Worm (Caenorhabditis elegans): ENCODE data around the gene T09F5.2.

Gene T09F5.2

ce11 chrV:15143798-15144197 lies 7.0 kb upstream of the T09F5.2 start, which contains the start of gene K08F9.4 (continued):
- no peak for TF ChIP-seq ama-1 (optimal IDR thresholded peaks at IDR 0.05)
- peak; percentile 89 for TF ChIP-seq nhr-85 (tag)
- TF ChIP-seq nhr-12 (tag; optimal IDR thresholded peaks at IDR 0.05) = no peak
- TF ChIP-seq nhr-71 (tag; optimal IDR thresholded peaks at IDR 0.05) = peak; percentile 80
- peak; percentile 100 for TF ChIP-seq blmp-1 (tag; optimal IDR thresholded peaks at IDR 0.05)
- no peak for TF ChIP-seq fkh-4 (tag; optimal IDR thresholded peaks at IDR 0.05; ENCODE audit: borderline replicate concordance)
- TF ChIP-seq C16A3.4 (tag; optimal IDR thresholded peaks at IDR 0.05) = peak; percentile 84
- TF ChIP-seq alr-1 (tag; optimal IDR thresholded peaks at IDR 0.05; ENCODE audit: borderline replicate concordance) = no peak
- no peak for TF ChIP-seq pax-3 (tag; optimal IDR thresholded peaks at IDR 0.05)
- TF ChIP-seq ztf-11 (tag; optimal IDR thresholded peaks at IDR 0.05) = no peak
- no peak for TF ChIP-seq nhr-76 (tag; optimal IDR thresholded peaks at IDR 0.05)
- TF ChIP-seq elt-3 (tag; optimal IDR thresholded peaks at IDR 0.05) = peak in 2 of 6 experiments; percentile 26 to 72
- TF ChIP-seq aly-2 (tag; optimal IDR thresholded peaks at IDR 0.05) = no peak
- no peak for TF ChIP-seq jun-1 (tag; optimal IDR thresholded peaks at IDR 0.05)
- no peak for TF ChIP-seq hlh-17 (GFP tag; optimal IDR thresholded peaks at IDR 0.05; ENCODE audit: borderline replicate concordance)
- peak; percentile 68 for TF ChIP-seq nhr-47 (tag; optimal IDR thresholded peaks at IDR 0.05)
- peak; percentile 20 for TF ChIP-seq lin-13 (GFP tag; optimal IDR thresholded peaks at IDR 0.05)
- TF ChIP-seq egl-27 (tag; optimal IDR thresholded peaks at IDR 0.05) = no peak
- TF ChIP-seq snpc-4 (tag; optimal IDR thresholded peaks at IDR 0.05) = peak; percentile 72
- peak; percentile 75 to 82 for TF ChIP-seq lsy-2 (tag; optimal IDR thresholded peaks at IDR 0.05)
- TF ChIP-seq C04F5.9 (tag; optimal IDR thresholded peaks at IDR 0.05) = no peak
- peak; percentile 73 for TF ChIP-seq rnt-1 (tag; optimal IDR thresholded peaks at IDR 0.05)
- no peak for TF ChIP-seq unc-62 (GFP tag; optimal IDR thresholded peaks at IDR 0.05)
- TF ChIP-seq lin-35 (GFP tag; optimal IDR thresholded peaks at IDR 0.05) = peak; percentile 75 to 85
- TF ChIP-seq efl-1 (optimal IDR thresholded peaks at IDR 0.05) = peak; percentile 82 to 83
- TF ChIP-seq efl-1 (GFP tag; optimal IDR thresholded peaks at IDR 0.05 in 1 of 2) = peak; percentile 72 to 95
- TF ChIP-seq irx-1 (tag; optimal IDR thresholded peaks at IDR 0.05) = peak; percentile 0
- TF ChIP-seq ztf-4 (tag; optimal IDR thresholded peaks at IDR 0.05) = no peak
- TF ChIP-seq tbx-2 (tag; optimal IDR thresholded peaks at IDR 0.05) = peak; percentile 50
- peak; percentile 38 for TF ChIP-seq F16B12.6 (tag; optimal IDR thresholded peaks at IDR 0.05)
- peak; percentile 31; the same call in 1 of the 2 replicates for TF ChIP-seq grh-1 (GFP tag; IDR thresholded peaks at IDR 0.05)
- peak; percentile 38 for TF ChIP-seq unc-86 (tag; optimal IDR thresholded peaks at IDR 0.05)
- TF ChIP-seq nhr-20 (tag; optimal IDR thresholded peaks at IDR 0.05) = peak; percentile 68
- no peak for TF ChIP-seq unc-98 (GFP tag; IDR thresholded peaks at IDR 0.05)
- peak; percentile 84 for TF ChIP-seq lin-15B (tag; optimal IDR thresholded peaks at IDR 0.05)

ce11 chrV:15147776-15148175 lies 3.0 kb upstream of the T09F5.2 start, which contains the start of gene T09F5.20:
T09F5.20 (minus strand) TSS chrV:15147876.
- no peak for TF ChIP-seq aly-2 (tag; optimal IDR thresholded peaks at IDR 0.05)
- no peak for TF ChIP-seq ama-1 (optimal IDR thresholded peaks at IDR 0.05)
- TF ChIP-seq pax-3 (tag; optimal IDR thresholded peaks at IDR 0.05) = no peak

- TF ChIP-seq hpl-2 (GFP tag; optimal IDR thresholded peaks at IDR 0.05) (no peak), ceh-90 (tag; optimal IDR thresholded peaks at IDR 0.05) (no peak), fkh-10 (GFP tag; optimal IDR thresholded peaks at IDR 0.05) (no peak), elt-2 (tag; optimal IDR thresholded peaks at IDR 0.05) (no peak), ztf-4 (tag; optimal IDR thresholded peaks at IDR 0.05) (no peak)
Observed at ce11 chrV:15148800-15149199, 2.0 kb upstream of the T09F5.2 start, which contains the start of gene T09F5.1. T09F5.1 (plus strand) TSS chrV:15149100.

ce11 chrV:15150176-15150575 lies 585 bp upstream of the T09F5.2 start:
- no peak for TF ChIP-seq snpc-4 (tag; optimal IDR thresholded peaks at IDR 0.05)
- no peak for TF ChIP-seq egl-13 (tag; optimal IDR thresholded peaks at IDR 0.05)
